Fruit fly (Drosophila melanogaster) whole organism, prepupa: ENCODE results near the gene CG33124.

Experiments used
- CG3919 ChIP-seq: fragments of 200-800 bp; sonication (Bioruptor generic); optimal IDR thresholded peaks from 3 replicates; lab custom pipeline; 2016; ENCODE audit warnings: missing biosample characterization, missing genetic modification characterization
- CG6854 ChIP-seq: fragments of 200-800 bp; sonication (Bioruptor generic); optimal IDR thresholded peaks from 2 replicates; lab custom pipeline; 2017; ENCODE audit warnings: missing biosample characterization, mild to moderate bottlenecking, missing genetic modification characterization
- CG9139 ChIP-seq: fragments of 200-800 bp; sonication (Bioruptor generic); optimal IDR thresholded peaks from 3 replicates; lab custom pipeline; 2017; ENCODE audit warnings: missing biosample characterization, mild to moderate bottlenecking, missing genetic modification characterization
- Ets96B ChIP-seq: fragments of 200-800 bp; optimal IDR thresholded peaks from 2 replicates; lab custom pipeline; 2019; ENCODE audit warnings: missing biosample characterization, mild to moderate bottlenecking, missing genetic modification characterization, moderate library complexity
- Gug ChIP-seq: fragments of 200-800 bp; sonication (Bioruptor generic); IDR thresholded peaks from 2 replicates; pipeline ENCODE4 v1.3.6; 2022; ENCODE audit warnings: missing biosample characterization, missing genetic modification characterization
- esn ChIP-seq: fragments of 200-800 bp; sonication (Bioruptor generic); optimal IDR thresholded peaks from 2 replicates; lab custom pipeline; 2016; ENCODE audit warnings: missing biosample characterization, mild to moderate bottlenecking, missing genetic modification characterization, moderate library complexity
- fd85E ChIP-seq: fragments of 200-800 bp; sonication (Bioruptor generic); optimal IDR thresholded peaks from 3 replicates; lab custom pipeline; 2016; ENCODE audit warnings: missing biosample characterization, missing genetic modification characterization

dm6 chr2L:2216065-2216464, 7.2 kb upstream of the CG33124 start, which contains the start of gene daed:
- TF ChIP-seq CG9139 (GFP tag; lab: Kevin White, UChicago) (no peak), fd85E (GFP tag; lab: Kevin White, UChicago) (no peak), CG3919 (no peak), esn (peak; percentile 18), Ets96B (tag; lab: Kevin White, UChicago) (no peak), CG6854 (GFP tag; lab: Kevin White, UChicago) (no peak), Gug (GFP tag; lab: Robert Waterston, UW) (no peak)
